Worm (Caenorhabditis elegans) whole organism, late embryonic: ENCODE results near the gene str-1.

Experiments
- K02D7.2 ChIP-seq: sonication (generic microtip); optimal IDR thresholded peaks from 2 replicates; lab custom pipeline; 2017; ENCODE audit warnings: mild to moderate bottlenecking, missing genetic modification characterization, missing compliant biosample characterization
- K09A11.1 ChIP-seq: sonication (generic microtip); optimal IDR thresholded peaks from 2 replicates; lab custom pipeline; 2017; ENCODE audit warnings: antibody characterized with exemption, mild to moderate bottlenecking, missing genetic modification characterization, missing compliant biosample characterization; ENCODE audit not compliant: insufficient read depth
- ahr-1 ChIP-seq: sonication (generic microtip); optimal IDR thresholded peaks from 2 replicates; lab custom pipeline; 2016; ENCODE audit warnings: missing genetic modification characterization, missing compliant biosample characterization
- ceh-19 ChIP-seq: fragments of 200-800 bp; sonication (Bioruptor generic); optimal IDR thresholded peaks from 2 replicates; lab custom pipeline; 2018; ENCODE audit warnings: mild to moderate bottlenecking, missing genetic modification characterization, missing compliant biosample characterization
- ceh-24 ChIP-seq: sonication (generic microtip); optimal IDR thresholded peaks from 2 replicates; lab custom pipeline; 2016; ENCODE audit warnings: mild to moderate bottlenecking, missing genetic modification characterization, missing compliant biosample characterization
- ceh-30 ChIP-seq: fragments of 150-350 bp; optimal IDR thresholded peaks from 2 replicates; lab custom pipeline; 2014; ENCODE audit warnings: missing biosample characterization, missing genetic modification characterization
- ceh-9 ChIP-seq: sonication (generic microtip); optimal IDR thresholded peaks from 2 replicates; lab custom pipeline; 2016; ENCODE audit warnings: mild to moderate bottlenecking, missing genetic modification characterization, inconsistent platforms, missing compliant biosample characterization
- che-1 ChIP-seq: sonication (generic microtip); optimal IDR thresholded peaks from 2 replicates; lab custom pipeline; 2016; ENCODE audit warnings: mild to moderate bottlenecking, missing genetic modification characterization, missing compliant biosample characterization
- dmd-4 ChIP-seq: sonication (generic microtip); optimal IDR thresholded peaks from 2 replicates; lab custom pipeline; 2016; ENCODE audit warnings: borderline replicate concordance, missing genetic modification characterization, missing compliant biosample characterization
- dve-1 ChIP-seq: sonication (generic microtip); optimal IDR thresholded peaks from 2 replicates; lab custom pipeline; 2017; ENCODE audit warnings: antibody characterized with exemption, mild to moderate bottlenecking, missing genetic modification characterization, missing compliant biosample characterization
- elt-2 ChIP-seq: sonication (generic microtip); optimal IDR thresholded peaks from 2 replicates; lab custom pipeline; 2016; ENCODE audit warnings: missing genetic modification reagents, missing genetic modification characterization, missing compliant biosample characterization
- elt-4 ChIP-seq: sonication (generic microtip); optimal IDR thresholded peaks from 2 replicates; lab custom pipeline; 2016; ENCODE audit warnings: missing genetic modification characterization, missing compliant biosample characterization
- ets-4 ChIP-seq: sonication (generic microtip); optimal IDR thresholded peaks from 2 replicates; lab custom pipeline; 2016; ENCODE audit warnings: missing genetic modification characterization, missing compliant biosample characterization
- fax-1 ChIP-seq: sonication (generic microtip); optimal IDR thresholded peaks from 2 replicates; lab custom pipeline; 2016; ENCODE audit warnings: missing genotype, missing genetic modification characterization, missing compliant biosample characterization
- gmeb-2 ChIP-seq: sonication (generic microtip); optimal IDR thresholded peaks from 2 replicates; lab custom pipeline; 2016; ENCODE audit warnings: missing genetic modification characterization, inconsistent platforms, missing compliant biosample characterization
- hlh-13 ChIP-seq: fragments of 200-800 bp; sonication (Bioruptor generic); optimal IDR thresholded peaks from 2 replicates; lab custom pipeline; 2018; ENCODE audit warnings: mild to moderate bottlenecking, missing genetic modification characterization, missing compliant biosample characterization
- hlh-30 ChIP-seq: sonication (generic microtip); optimal IDR thresholded peaks from 2 replicates; lab custom pipeline; 2017; ENCODE audit warnings: antibody characterized with exemption, missing genetic modification characterization, missing compliant biosample characterization; ENCODE audit not compliant: insufficient read depth
- hlh-6 ChIP-seq: sonication (generic microtip); optimal IDR thresholded peaks from 2 replicates; lab custom pipeline; 2016; ENCODE audit warnings: missing genotype, missing genetic modification characterization, missing compliant biosample characterization
- hlh-8 ChIP-seq: sonication (generic microtip); optimal IDR thresholded peaks from 2 replicates; lab custom pipeline; 2016; ENCODE audit warnings: missing genotype, missing genetic modification characterization, missing compliant biosample characterization
- lim-6 ChIP-seq: sonication (generic microtip); optimal IDR thresholded peaks from 2 replicates; lab custom pipeline; 2016; ENCODE audit warnings: missing genetic modification characterization, missing compliant biosample characterization
- lin-11 ChIP-seq: fragments of 200-800 bp; sonication (Bioruptor generic); optimal IDR thresholded peaks from 2 replicates; lab custom pipeline; 2018; ENCODE audit warnings: mild to moderate bottlenecking, missing genetic modification characterization, missing compliant biosample characterization
- mec-3 ChIP-seq: sonication (generic microtip); optimal IDR thresholded peaks from 2 replicates; lab custom pipeline; 2016; ENCODE audit warnings: borderline replicate concordance, missing genetic modification characterization, missing compliant biosample characterization
- nhr-11 ChIP-seq: fragments of 150-350 bp; optimal IDR thresholded peaks from 2 replicates; lab custom pipeline; 2014; ENCODE audit warnings: missing biosample characterization, missing genetic modification characterization
- pag-3 ChIP-seq: sonication (generic microtip); optimal IDR thresholded peaks from 2 replicates; lab custom pipeline; 2016; ENCODE audit warnings: missing compliant biosample characterization, missing genetic modification characterization, borderline replicate concordance
- pat-9 ChIP-seq: fragments of 200-800 bp; sonication (Bioruptor generic); optimal IDR thresholded peaks from 2 replicates; lab custom pipeline; 2018; ENCODE audit warnings: mild to moderate bottlenecking, missing genetic modification characterization, moderate library complexity, missing compliant biosample characterization
- pqm-1 ChIP-seq: sonication (generic microtip); optimal IDR thresholded peaks from 2 replicates; lab custom pipeline; 2016; ENCODE audit warnings: missing genetic modification characterization, missing compliant biosample characterization
- pros-1 ChIP-seq: fragments of 150-350 bp; optimal IDR thresholded peaks from 2 replicates; lab custom pipeline; 2014; ENCODE audit warnings: missing biosample characterization, missing genetic modification reagents, missing genetic modification characterization
- ref-2 ChIP-seq: sonication (generic microtip); optimal IDR thresholded peaks from 2 replicates; lab custom pipeline; 2016; ENCODE audit warnings: missing genetic modification characterization, missing compliant biosample characterization
- sox-2 ChIP-seq: fragments of 200-800 bp; sonication (Bioruptor generic); IDR thresholded peaks from 2 replicates; pipeline ENCODE4 v1.3.6; 2022; ENCODE audit warnings: missing genetic modification reagents, missing genetic modification characterization, missing compliant biosample characterization
- syd-9 ChIP-seq: sonication (generic microtip); optimal IDR thresholded peaks from 2 replicates; lab custom pipeline; 2016; ENCODE audit warnings: mild to moderate bottlenecking, missing genetic modification characterization, moderate library complexity, missing compliant biosample characterization
- tbx-2 ChIP-seq: sonication (generic microtip); optimal IDR thresholded peaks from 2 replicates; lab custom pipeline; 2016; ENCODE audit warnings: missing genetic modification characterization, missing compliant biosample characterization
- unc-42 ChIP-seq: sonication (generic microtip); optimal IDR thresholded peaks from 2 replicates; lab custom pipeline; 2016; ENCODE audit warnings: missing genotype, missing genetic modification characterization, missing compliant biosample characterization
- unc-86 ChIP-seq: sonication (generic microtip); optimal IDR thresholded peaks from 2 replicates; lab custom pipeline; 2016; ENCODE audit warnings: missing genetic modification characterization, missing compliant biosample characterization
- zip-5 ChIP-seq: sonication (generic microtip); optimal IDR thresholded peaks from 2 replicates; lab custom pipeline; 2016; ENCODE audit warnings: missing genetic modification characterization, missing compliant biosample characterization

The str-1 gene

ce11 chrIV:7184597-7184996, 11.0 kb downstream of the str-1 start, which contains the start of gene clec-179:
Gene clec-179, minus strand, starts transcription at chrIV:7184697.
- TF ChIP-seq mec-3: no peak
- no peak for TF ChIP-seq hlh-8 (tag; lab: Kevin White, UChicago)
- TF ChIP-seq gmeb-2 (tag; lab: Kevin White, UChicago): no peak

ce11 chrIV:7186756-7187155, 13.2 kb downstream of the str-1 start, which contains the start of gene str-249:
Gene str-249, minus strand, starts transcription at chrIV:7186856.
- TF ChIP-seq ceh-9 (tag; lab: Kevin White, UChicago) (no peak), nhr-11 (tag; lab: Kevin White, UChicago) (no peak), mec-3 (no peak), fax-1 (tag; lab: Kevin White, UChicago) (no peak), ceh-30 (tag; lab: Kevin White, UChicago) (no peak), ets-4 (no peak), ceh-24 (no peak), dmd-4 (tag; lab: Kevin White, UChicago) (no peak), K09A11.1 (no peak), pat-9 (no peak), unc-86 (tag; lab: Kevin White, UChicago) (no peak), lim-6 (tag; lab: Kevin White, UChicago) (no peak)

ce11 chrIV:7188030-7188429, 14.4 kb downstream of the str-1 start, which contains the start of gene C42D4.13:
Gene C42D4.13, minus strand, starts transcription at chrIV:7188130.
- TF ChIP-seq ahr-1: no peak
- no peak for TF ChIP-seq hlh-6 (tag; lab: Kevin White, UChicago)
- TF ChIP-seq dve-1 (tag; lab: Kevin White, UChicago): no peak
- no peak for TF ChIP-seq pros-1 (tag; lab: Kevin White, UChicago)
- no peak for TF ChIP-seq elt-4 (tag; lab: Kevin White, UChicago)

- peak; percentile 44 for TF ChIP-seq unc-42
- TF ChIP-seq elt-2: peak; percentile 88
- TF ChIP-seq K09A11.1: no peak
- TF ChIP-seq ceh-19 (GFP tag; lab: Kevin White, UChicago): no peak
- peak; percentile 27 for TF ChIP-seq pqm-1 (tag; lab: Kevin White, UChicago)
These were observed 15.2 kb downstream of the str-1 start, which contains the start of gene srlf-7 for ce11 chrIV:7188528-7189422. Gene srlf-7, plus strand, starts transcription at chrIV:7189287.

- no peak for TF ChIP-seq ref-2 (tag; lab: Kevin White, UChicago)
- TF ChIP-seq elt-2: peak; percentile 49
These were observed 16.8 kb downstream of the str-1 start for ce11 chrIV:7190409-7190808.

ce11 chrIV:7191745-7192144, 18.2 kb downstream of the str-1 start, which contains the start of gene R13A1.5:
Gene R13A1.5, minus strand, starts transcription at chrIV:7191845.
- TF ChIP-seq zip-5 (tag; lab: Kevin White, UChicago): no peak
- no peak for TF ChIP-seq nhr-11 (tag; lab: Kevin White, UChicago)
- TF ChIP-seq pag-3 (tag; lab: Kevin White, UChicago): no peak
- no peak for TF ChIP-seq tbx-2 (tag; lab: Kevin White, UChicago)
- TF ChIP-seq lin-11 (tag; lab: Kevin White, UChicago): no peak
- TF ChIP-seq hlh-30 (tag; lab: Kevin White, UChicago): no peak
- no peak for TF ChIP-seq K02D7.2 (tag; lab: Kevin White, UChicago)
- no peak for TF ChIP-seq ceh-24
- no peak for TF ChIP-seq che-1
- no peak for TF ChIP-seq ref-2 (tag; lab: Kevin White, UChicago)
- no peak for TF ChIP-seq hlh-13
- TF ChIP-seq sox-2 (GFP tag; lab: Robert Waterston, UW): no peak
- TF ChIP-seq hlh-6 (tag; lab: Kevin White, UChicago): no peak
- no peak for TF ChIP-seq dmd-4 (tag; lab: Kevin White, UChicago)
- no peak for TF ChIP-seq ceh-30 (tag; lab: Kevin White, UChicago)
- TF ChIP-seq syd-9 (tag; lab: Kevin White, UChicago): no peak
